Worm (Caenorhabditis elegans): ENCODE measurements around the gene ZK1098.6.

DNA sequence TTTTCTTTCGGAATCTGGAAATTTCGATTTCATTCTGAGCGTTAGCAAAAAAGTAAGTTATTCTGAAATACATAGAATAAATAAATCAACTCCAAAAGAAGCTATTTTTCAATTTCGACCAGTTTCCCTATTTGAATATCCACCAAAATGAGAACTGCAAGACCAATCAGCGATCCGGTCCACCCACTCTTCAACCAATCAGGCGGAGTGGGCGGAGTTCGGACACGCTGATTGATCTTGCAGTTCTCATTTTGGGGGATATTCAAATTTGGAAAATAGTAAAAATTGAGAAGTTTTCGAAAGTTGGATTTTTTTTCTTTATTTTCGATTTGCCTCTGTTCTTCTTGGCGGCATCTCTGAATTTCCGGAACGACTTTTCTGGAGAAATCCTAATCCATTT, 43.9 kb downstream of the ZK1098.6 start:
- no peak for TF ChIP-seq syd-9 (tag; optimal IDR thresholded peaks at IDR 0.05)
- TF ChIP-seq elt-2 (tag; optimal IDR thresholded peaks at IDR 0.05) = no peak
- no peak for TF ChIP-seq fax-1 (tag; optimal IDR thresholded peaks at IDR 0.05)
- no peak for TF ChIP-seq fkh-10 (GFP tag; optimal IDR thresholded peaks at IDR 0.05)
- no peak for TF ChIP-seq ama-1 (optimal IDR thresholded peaks at IDR 0.05)
- no peak for TF ChIP-seq ttx-3 (tag; optimal IDR thresholded peaks at IDR 0.05)
- TF ChIP-seq hlh-8 (tag; optimal IDR thresholded peaks at IDR 0.05) = no peak
- no peak for TF ChIP-seq pqm-1 (tag; optimal IDR thresholded peaks at IDR 0.05)
- TF ChIP-seq ceh-14 (tag; optimal IDR thresholded peaks at IDR 0.05) = no peak
- no peak for TF ChIP-seq lim-6 (tag; optimal IDR thresholded peaks at IDR 0.05)
- no peak for TF ChIP-seq nhr-11 (tag; optimal IDR thresholded peaks at IDR 0.05)
- TF ChIP-seq sox-4 (tag; optimal IDR thresholded peaks at IDR 0.05) = no peak
- TF ChIP-seq unc-55 (GFP tag; optimal IDR thresholded peaks at IDR 0.05) = no peak
- TF ChIP-seq pha-4 (tag; optimal IDR thresholded peaks at IDR 0.05) = no peak

All from whole organism, late embryonic.